Worm (Caenorhabditis elegans) whole organism, L3 larva: ENCODE data around the gene Y47D3A.32.
A peak's percentile ranks its signal among the peaks of the same experiment; 100 is the strongest.

Experiments used
- R02D3.7 ChIP-seq: fragments of 150-350 bp; optimal IDR thresholded peaks from 2 replicates; lab custom pipeline; 2014; ENCODE audit warnings: missing biosample characterization, missing genetic modification characterization
- aly-2 ChIP-seq: fragments of 150-350 bp; optimal IDR thresholded peaks from 2 replicates; lab custom pipeline; 2014; ENCODE audit warnings: missing biosample characterization, missing genetic modification characterization
- ama-1 ChIP-seq: fragments of 150-350 bp; optimal IDR thresholded peaks from 2 replicates; lab custom pipeline; 2018
- ceh-16 ChIP-seq: sonication (generic microtip); optimal IDR thresholded peaks from 2 replicates; lab custom pipeline; 2017; ENCODE audit warnings: missing biosample characterization, missing genetic modification characterization
- ceh-28 ChIP-seq: fragments of 150-350 bp; optimal IDR thresholded peaks from 2 replicates; lab custom pipeline; 2014; ENCODE audit warnings: missing biosample characterization, missing genetic modification reagents, missing genetic modification characterization
- daf-12 ChIP-seq: fragments of 150-350 bp; optimal IDR thresholded peaks from 2 replicates; lab custom pipeline; 2014; ENCODE audit warnings: missing biosample characterization, missing genetic modification reagents, missing genetic modification characterization
- egl-27 ChIP-seq: sonication (generic microtip); optimal IDR thresholded peaks from 4 replicates; lab custom pipeline; 2017; ENCODE audit warnings: missing biosample characterization, missing genetic modification reagents, missing genetic modification characterization
- egl-5 ChIP-seq: fragments of 150-350 bp; optimal IDR thresholded peaks from 2 replicates; lab custom pipeline; 2017; ENCODE audit warnings: missing biosample characterization, missing genetic modification reagents, missing genetic modification characterization, inconsistent platforms
- elt-1 ChIP-seq: fragments of 150-350 bp; optimal IDR thresholded peaks from 2 replicates; lab custom pipeline; 2014; ENCODE audit warnings: missing biosample characterization, missing genetic modification characterization
- elt-2 ChIP-seq: sonication (generic microtip); optimal IDR thresholded peaks from 2 replicates; lab custom pipeline; 2016; ENCODE audit warnings: missing genetic modification reagents, mild to moderate bottlenecking, missing genetic modification characterization, missing compliant biosample characterization
- elt-3 ChIP-seq, 3 experiments: fragments of 150-350 bp in 1 of 3; sonication (generic microtip) in 2 of 3; optimal IDR thresholded peaks; 2 replicates in 2 of 3; 4 replicates in 1 of 3; lab custom pipeline; 2014 to 2017; ENCODE audit warnings: missing biosample characterization in 3 of 3, missing genetic modification characterization in 3 of 3
- eor-1 ChIP-seq, 2 experiments: fragments of 150-350 bp; optimal IDR thresholded peaks; 2 replicates each; lab custom pipeline; 2014 to 2018; ENCODE audit warnings: missing biosample characterization in 2 of 2, missing genetic modification characterization in 2 of 2
- fos-1 ChIP-seq: fragments of 150-350 bp; optimal IDR thresholded peaks from 2 replicates; lab custom pipeline; 2014; ENCODE audit warnings: missing biosample characterization, missing genetic modification characterization
- hmg-11 ChIP-seq: sonication (generic microtip); optimal IDR thresholded peaks from 2 replicates; lab custom pipeline; 2016; ENCODE audit warnings: missing genetic modification characterization, missing compliant biosample characterization
- jun-1 ChIP-seq: fragments of 150-350 bp; optimal IDR thresholded peaks from 2 replicates; lab custom pipeline; 2014; ENCODE audit warnings: missing biosample characterization, missing genetic modification reagents, missing genetic modification characterization
- lin-15B ChIP-seq: fragments of 150-350 bp; optimal IDR thresholded peaks from 2 replicates; lab custom pipeline; 2014; ENCODE audit warnings: missing biosample characterization, missing genetic modification characterization
- lin-39 ChIP-seq: fragments of 150-350 bp; optimal IDR thresholded peaks from 2 replicates; lab custom pipeline; 2018; ENCODE audit warnings: missing biosample characterization, missing genetic modification reagents, missing genetic modification characterization
- lsy-12 ChIP-seq: sonication (generic microtip); optimal IDR thresholded peaks from 2 replicates; lab custom pipeline; 2016; ENCODE audit warnings: mild to moderate bottlenecking, missing genetic modification characterization, missing compliant biosample characterization
- mdl-1 ChIP-seq: fragments of 150-350 bp; optimal IDR thresholded peaks from 2 replicates; lab custom pipeline; 2014; ENCODE audit warnings: missing biosample characterization, missing genetic modification characterization
- mml-1 ChIP-seq: fragments of 150-350 bp; sonication (generic microtip); optimal IDR thresholded peaks from 3 replicates; lab custom pipeline; 2014; ENCODE audit warnings: missing biosample characterization, missing genetic modification characterization
- nfya-1 ChIP-seq: sonication (generic microtip); optimal IDR thresholded peaks from 2 replicates; lab custom pipeline; 2017; ENCODE audit warnings: missing genetic modification characterization, mild to moderate bottlenecking, missing compliant biosample characterization, antibody characterized with exemption, moderate library complexity; ENCODE audit not compliant: insufficient read depth
- nhr-11 ChIP-seq: fragments of 150-350 bp; optimal IDR thresholded peaks from 2 replicates; lab custom pipeline; 2014; ENCODE audit warnings: missing biosample characterization, missing genetic modification characterization
- nhr-23 ChIP-seq: fragments of 150-350 bp; optimal IDR thresholded peaks from 2 replicates; lab custom pipeline; 2014; ENCODE audit warnings: missing biosample characterization, missing genetic modification reagents, missing genetic modification characterization
- nhr-25 ChIP-seq: sonication (generic microtip); optimal IDR thresholded peaks from 2 replicates; lab custom pipeline; 2017; ENCODE audit warnings: missing biosample characterization, missing genetic modification characterization
- nhr-28 ChIP-seq: fragments of 150-350 bp; optimal IDR thresholded peaks from 2 replicates; lab custom pipeline; 2014; ENCODE audit warnings: missing biosample characterization, missing genetic modification characterization
- nhr-43 ChIP-seq: sonication (generic microtip); optimal IDR thresholded peaks from 2 replicates; lab custom pipeline; 2016; ENCODE audit warnings: mild to moderate bottlenecking, missing genetic modification characterization, missing compliant biosample characterization; ENCODE audit not compliant: poor library complexity, severe bottlenecking
- nhr-67 ChIP-seq: fragments of 150-350 bp; optimal IDR thresholded peaks from 2 replicates; lab custom pipeline; 2014; ENCODE audit warnings: missing biosample characterization, missing genetic modification characterization
- nhr-76 ChIP-seq: fragments of 150-350 bp; sonication (generic microtip); optimal IDR thresholded peaks from 5 replicates; lab custom pipeline; 2014; ENCODE audit warnings: missing biosample characterization, missing genetic modification characterization
- nhr-77 ChIP-seq: fragments of 150-350 bp; optimal IDR thresholded peaks from 2 replicates; lab custom pipeline; 2014; ENCODE audit warnings: missing biosample characterization, missing genetic modification characterization
- pha-4 ChIP-seq: fragments of 150-350 bp; optimal IDR thresholded peaks from 2 replicates; lab custom pipeline; 2014; ENCODE audit warnings: missing biosample characterization, missing genetic modification reagents, missing genetic modification characterization
- pqm-1 ChIP-seq: fragments of 150-350 bp; optimal IDR thresholded peaks from 2 replicates; lab custom pipeline; 2017; ENCODE audit warnings: missing biosample characterization, missing genetic modification characterization, inconsistent platforms
- sea-2 ChIP-seq: fragments of 150-350 bp; sonication (generic microtip); optimal IDR thresholded peaks from 4 replicates; lab custom pipeline; 2014; ENCODE audit warnings: missing biosample characterization, missing genetic modification reagents, missing genetic modification characterization
- skn-1 ChIP-seq: fragments of 150-350 bp; optimal IDR thresholded peaks from 2 replicates; lab custom pipeline; 2014; ENCODE audit warnings: missing biosample characterization, missing genetic modification characterization
- snpc-4 ChIP-seq: fragments of 150-350 bp; optimal IDR thresholded peaks from 2 replicates; lab custom pipeline; 2014; ENCODE audit warnings: missing biosample characterization, missing genetic modification characterization
- tbx-2 ChIP-seq: sonication (generic microtip); optimal IDR thresholded peaks from 2 replicates; lab custom pipeline; 2016; ENCODE audit warnings: mild to moderate bottlenecking, missing genetic modification characterization, missing compliant biosample characterization
- unc-39 ChIP-seq: sonication (generic microtip); optimal IDR thresholded peaks from 4 replicates; lab custom pipeline; 2017; ENCODE audit warnings: missing biosample characterization, missing genetic modification characterization
- unc-62 ChIP-seq: fragments of 150-350 bp; sonication (generic microtip); optimal IDR thresholded peaks from 4 replicates; lab custom pipeline; 2014; ENCODE audit warnings: missing biosample characterization, missing genetic modification reagents, missing genetic modification characterization
- ztf-11 ChIP-seq: fragments of 150-350 bp; optimal IDR thresholded peaks from 2 replicates; lab custom pipeline; 2014; ENCODE audit warnings: missing biosample characterization, missing genetic modification characterization
- ztf-4 ChIP-seq: fragments of 150-350 bp; optimal IDR thresholded peaks from 2 replicates; lab custom pipeline; 2014; ENCODE audit warnings: missing biosample characterization, missing genetic modification characterization

The Y47D3A.32 gene

ce11 chrIII:11237741-11238140 lies 14.4 kb upstream of the Y47D3A.32 start:
- TF ChIP-seq nhr-11 (no peak), aly-2 (tag; lab: Kevin White, UChicago) (no peak), mml-1 (tag; lab: Kevin White, UChicago) (no peak), hmg-11 (tag; lab: Kevin White, UChicago) (no peak), nhr-28 (tag; lab: Kevin White, UChicago) (no peak), nhr-23 (no peak), R02D3.7 (tag; lab: Kevin White, UChicago) (no peak), elt-3 (tag; optimal IDR thresholded peaks at IDR 0.05; lab: Kevin White, UChicago) (no peak), nhr-77 (no peak), elt-2 (tag; lab: Kevin White, UChicago) (no peak), ceh-16 (no peak), nhr-67 (tag; lab: Kevin White, UChicago) (no peak), fos-1 (no peak), daf-12 (no peak), mdl-1 (no peak), tbx-2 (tag; lab: Kevin White, UChicago) (no peak), ama-1 (lab: Kevin White, UChicago) (no peak), egl-5 (tag; lab: Kevin White, UChicago) (no peak)
- TF ChIP-seq, all 47 proteins: peak for 0

- TF ChIP-seq sea-2 (GFP tag; lab: Kevin White, UChicago) (no peak), mml-1 (tag; lab: Kevin White, UChicago) (no peak), jun-1 (no peak), nfya-1 (tag; lab: Kevin White, UChicago) (peak; percentile 87), ama-1 (lab: Kevin White, UChicago) (no peak), nhr-23 (no peak), eor-1 (tag; optimal IDR thresholded peaks at IDR 0.05; lab: Kevin White, UChicago) (no peak)
Measured at ce11 chrIII:11238309-11238708, 13.9 kb upstream of the Y47D3A.32 start.

- TF ChIP-seq hmg-11 (tag; lab: Kevin White, UChicago) = no peak
- TF ChIP-seq fos-1 = no peak
- TF ChIP-seq, all 47 proteins: peak for 0
Measured at ce11 chrIII:11238790-11239189, 13.4 kb upstream of the Y47D3A.32 start.

- TF ChIP-seq elt-2 (tag; lab: Kevin White, UChicago) (peak; percentile 48), ceh-28 (tag; lab: Kevin White, UChicago) (peak; percentile 72), fos-1 (no peak), nhr-25 (tag; lab: Kevin White, UChicago) (peak; percentile 62), nfya-1 (tag; lab: Kevin White, UChicago) (peak; percentile 35), elt-3 (tag; optimal IDR thresholded peaks at IDR 0.05; lab: Kevin White, UChicago) (peak in 2 of 3 experiments; percentile 72 to 75), hmg-11 (tag; lab: Kevin White, UChicago) (peak; percentile 3), snpc-4 (tag; lab: Kevin White, UChicago) (no peak), pqm-1 (tag; lab: Kevin White, UChicago) (peak; percentile 17), lin-15B (no peak), skn-1 (tag; lab: Kevin White, UChicago) (no peak), nhr-11 (no peak)
Measured at ce11 chrIII:11240776-11241175, 11.4 kb upstream of the Y47D3A.32 start.

- TF ChIP-seq pha-4 (tag; lab: Kevin White, UChicago) (no peak), ztf-4 (no peak), elt-1 (tag; lab: Kevin White, UChicago) (no peak), nhr-67 (tag; lab: Kevin White, UChicago) (no peak), jun-1 (no peak), pqm-1 (tag; lab: Kevin White, UChicago) (peak; percentile 67), elt-2 (tag; lab: Kevin White, UChicago) (peak; percentile 68), ceh-28 (tag; lab: Kevin White, UChicago) (no peak), tbx-2 (tag; lab: Kevin White, UChicago) (no peak), ceh-16 (no peak), lin-15B (no peak)
Measured at ce11 chrIII:11241583-11242187, 10.5 kb upstream of the Y47D3A.32 start.

ce11 chrIII:11243421-11243820 lies 8.8 kb upstream of the Y47D3A.32 start:
- TF ChIP-seq unc-39 (tag; lab: Kevin White, UChicago) = no peak
- peak; percentile 64 for TF ChIP-seq nhr-23
- TF ChIP-seq egl-5 (tag; lab: Kevin White, UChicago) = peak; percentile 23
- TF ChIP-seq ztf-4 = peak; percentile 44
- TF ChIP-seq nhr-76 (tag; lab: Kevin White, UChicago) = no peak
- peak; percentile 72 for TF ChIP-seq elt-2 (tag; lab: Kevin White, UChicago)
- TF ChIP-seq pqm-1 (tag; lab: Kevin White, UChicago) = peak; percentile 77
- TF ChIP-seq egl-27 (tag; lab: Kevin White, UChicago) = peak; percentile 37
- peak; percentile 62 for TF ChIP-seq nhr-11
- peak; percentile 72 for TF ChIP-seq snpc-4 (tag; lab: Kevin White, UChicago)
- TF ChIP-seq unc-62 (GFP tag; lab: Kevin White, UChicago) = peak; percentile 24
- peak; percentile 9 for TF ChIP-seq R02D3.7 (tag; lab: Kevin White, UChicago)
- TF ChIP-seq lin-39 (tag; lab: Kevin White, UChicago) = peak; percentile 14
- no peak for TF ChIP-seq mml-1 (tag; lab: Kevin White, UChicago)
- TF ChIP-seq fos-1 = peak; percentile 21
- TF ChIP-seq lin-15B = peak; percentile 37
- TF ChIP-seq elt-1 (tag; lab: Kevin White, UChicago) = no peak
- TF ChIP-seq pha-4 (tag; lab: Kevin White, UChicago) = peak; percentile 81
- TF ChIP-seq ceh-28 (tag; lab: Kevin White, UChicago) = peak; percentile 85
- TF ChIP-seq nhr-43 = peak; percentile 39
- TF ChIP-seq jun-1 = peak; percentile 87
- no peak for TF ChIP-seq lsy-12 (tag; lab: Kevin White, UChicago)
- no peak for TF ChIP-seq ztf-11
